Worm (Caenorhabditis elegans) whole organism, late embryonic: ENCODE data around the gene npax-3.

Source experiments
- C08G9.2 ChIP-seq: sonication (generic microtip); optimal IDR thresholded peaks from 2 replicates; lab custom pipeline; 2016; ENCODE audit warnings: mild to moderate bottlenecking, missing genetic modification characterization, moderate library complexity, missing compliant biosample characterization
- K09A11.1 ChIP-seq: sonication (generic microtip); optimal IDR thresholded peaks from 2 replicates; lab custom pipeline; 2017; ENCODE audit warnings: antibody characterized with exemption, mild to moderate bottlenecking, missing genetic modification characterization, missing compliant biosample characterization; ENCODE audit not compliant: insufficient read depth
- ahr-1 ChIP-seq: sonication (generic microtip); optimal IDR thresholded peaks from 2 replicates; lab custom pipeline; 2016; ENCODE audit warnings: missing genetic modification characterization, missing compliant biosample characterization
- ama-1 ChIP-seq: fragments of 150-350 bp; optimal IDR thresholded peaks from 2 replicates; lab custom pipeline; 2014
- ceh-14 ChIP-seq: sonication (generic microtip); optimal IDR thresholded peaks from 2 replicates; lab custom pipeline; 2016; ENCODE audit warnings: missing genotype, missing genetic modification characterization, missing compliant biosample characterization
- ceh-18 ChIP-seq: sonication (generic microtip); optimal IDR thresholded peaks from 2 replicates; lab custom pipeline; 2016; ENCODE audit warnings: missing genetic modification characterization, missing compliant biosample characterization
- ceh-19 ChIP-seq: fragments of 200-800 bp; sonication (Bioruptor generic); optimal IDR thresholded peaks from 2 replicates; lab custom pipeline; 2018; ENCODE audit warnings: mild to moderate bottlenecking, missing genetic modification characterization, missing compliant biosample characterization
- ceh-31 ChIP-seq: sonication (generic microtip); optimal IDR thresholded peaks from 2 replicates; lab custom pipeline; 2016; ENCODE audit warnings: missing genetic modification characterization, missing compliant biosample characterization
- ceh-34 ChIP-seq: sonication (generic microtip); optimal IDR thresholded peaks from 2 replicates; lab custom pipeline; 2016; ENCODE audit warnings: mild to moderate bottlenecking, missing genetic modification characterization, missing compliant biosample characterization
- ceh-45 ChIP-seq: fragments of 200-800 bp; sonication (Bioruptor generic); IDR thresholded peaks from 2 replicates; pipeline ENCODE4 v1.3.6; 2022; ENCODE audit warnings: missing genetic modification reagents, missing genetic modification characterization, missing compliant biosample characterization
- ceh-9 ChIP-seq: sonication (generic microtip); optimal IDR thresholded peaks from 2 replicates; lab custom pipeline; 2016; ENCODE audit warnings: mild to moderate bottlenecking, missing genetic modification characterization, inconsistent platforms, missing compliant biosample characterization
- dmd-4 ChIP-seq: sonication (generic microtip); optimal IDR thresholded peaks from 2 replicates; lab custom pipeline; 2016; ENCODE audit warnings: borderline replicate concordance, missing genetic modification characterization, missing compliant biosample characterization
- dve-1 ChIP-seq: sonication (generic microtip); optimal IDR thresholded peaks from 2 replicates; lab custom pipeline; 2017; ENCODE audit warnings: antibody characterized with exemption, mild to moderate bottlenecking, missing genetic modification characterization, missing compliant biosample characterization
- ets-4 ChIP-seq: sonication (generic microtip); optimal IDR thresholded peaks from 2 replicates; lab custom pipeline; 2016; ENCODE audit warnings: missing genetic modification characterization, missing compliant biosample characterization
- fax-1 ChIP-seq: sonication (generic microtip); optimal IDR thresholded peaks from 2 replicates; lab custom pipeline; 2016; ENCODE audit warnings: missing genotype, missing genetic modification characterization, missing compliant biosample characterization
- fkh-10 ChIP-seq: fragments of 150-350 bp; optimal IDR thresholded peaks from 2 replicates; lab custom pipeline; 2014; ENCODE audit warnings: missing biosample characterization, missing genetic modification reagents, missing genetic modification characterization
- fkh-6 ChIP-seq: sonication (generic microtip); optimal IDR thresholded peaks from 2 replicates; lab custom pipeline; 2016; ENCODE audit warnings: missing genetic modification characterization, missing compliant biosample characterization
- gmeb-2 ChIP-seq: sonication (generic microtip); optimal IDR thresholded peaks from 2 replicates; lab custom pipeline; 2016; ENCODE audit warnings: missing genetic modification characterization, inconsistent platforms, missing compliant biosample characterization
- hlh-15 ChIP-seq: sonication (generic microtip); optimal IDR thresholded peaks from 2 replicates; lab custom pipeline; 2016; ENCODE audit warnings: missing genetic modification characterization, missing compliant biosample characterization
- hlh-30 ChIP-seq: sonication (generic microtip); optimal IDR thresholded peaks from 2 replicates; lab custom pipeline; 2017; ENCODE audit warnings: antibody characterized with exemption, missing genetic modification characterization, missing compliant biosample characterization; ENCODE audit not compliant: insufficient read depth
- hlh-6 ChIP-seq: sonication (generic microtip); optimal IDR thresholded peaks from 2 replicates; lab custom pipeline; 2016; ENCODE audit warnings: missing genotype, missing genetic modification characterization, missing compliant biosample characterization
- lim-6 ChIP-seq: sonication (generic microtip); optimal IDR thresholded peaks from 2 replicates; lab custom pipeline; 2016; ENCODE audit warnings: missing genetic modification characterization, missing compliant biosample characterization
- mec-3 ChIP-seq: sonication (generic microtip); optimal IDR thresholded peaks from 2 replicates; lab custom pipeline; 2016; ENCODE audit warnings: borderline replicate concordance, missing genetic modification characterization, missing compliant biosample characterization
- nfya-1 ChIP-seq: sonication (generic microtip); optimal IDR thresholded peaks from 2 replicates; lab custom pipeline; 2017; ENCODE audit warnings: missing genetic modification characterization, mild to moderate bottlenecking, missing compliant biosample characterization, antibody characterized with exemption, moderate library complexity
- nhr-232 ChIP-seq: sonication (generic microtip); optimal IDR thresholded peaks from 2 replicates; lab custom pipeline; 2016; ENCODE audit warnings: missing genetic modification characterization, missing compliant biosample characterization
- pag-3 ChIP-seq: sonication (generic microtip); optimal IDR thresholded peaks from 2 replicates; lab custom pipeline; 2016; ENCODE audit warnings: missing compliant biosample characterization, missing genetic modification characterization, borderline replicate concordance
- pha-2 ChIP-seq: sonication (generic microtip); optimal IDR thresholded peaks from 2 replicates; lab custom pipeline; 2017; ENCODE audit warnings: mild to moderate bottlenecking, missing genetic modification characterization, missing compliant biosample characterization
- ref-2 ChIP-seq: sonication (generic microtip); optimal IDR thresholded peaks from 2 replicates; lab custom pipeline; 2016; ENCODE audit warnings: missing genetic modification characterization, missing compliant biosample characterization
- sdc-2 ChIP-seq: sonication (generic microtip); optimal IDR thresholded peaks from 2 replicates; lab custom pipeline; 2016; ENCODE audit warnings: missing genotype, missing genetic modification characterization, missing compliant biosample characterization
- sox-2 ChIP-seq: fragments of 200-800 bp; sonication (Bioruptor generic); IDR thresholded peaks from 2 replicates; pipeline ENCODE4 v1.3.6; 2022; ENCODE audit warnings: missing genetic modification reagents, missing genetic modification characterization, missing compliant biosample characterization
- syd-9 ChIP-seq: sonication (generic microtip); optimal IDR thresholded peaks from 2 replicates; lab custom pipeline; 2016; ENCODE audit warnings: mild to moderate bottlenecking, missing genetic modification characterization, moderate library complexity, missing compliant biosample characterization
- ttx-3 ChIP-seq: sonication (generic microtip); optimal IDR thresholded peaks from 2 replicates; lab custom pipeline; 2016; ENCODE audit warnings: missing genetic modification reagents, missing genetic modification characterization, missing compliant biosample characterization
- unc-42 ChIP-seq: sonication (generic microtip); optimal IDR thresholded peaks from 2 replicates; lab custom pipeline; 2016; ENCODE audit warnings: missing genotype, missing genetic modification characterization, missing compliant biosample characterization
- unc-86 ChIP-seq: sonication (generic microtip); optimal IDR thresholded peaks from 2 replicates; lab custom pipeline; 2016; ENCODE audit warnings: missing genetic modification characterization, missing compliant biosample characterization
- zip-5 ChIP-seq: sonication (generic microtip); optimal IDR thresholded peaks from 2 replicates; lab custom pipeline; 2016; ENCODE audit warnings: missing genetic modification characterization, missing compliant biosample characterization
- ztf-16 ChIP-seq: sonication (generic microtip); optimal IDR thresholded peaks from 2 replicates; lab custom pipeline; 2017; ENCODE audit warnings: missing genetic modification characterization, missing compliant biosample characterization

Gene npax-3

DNA sequence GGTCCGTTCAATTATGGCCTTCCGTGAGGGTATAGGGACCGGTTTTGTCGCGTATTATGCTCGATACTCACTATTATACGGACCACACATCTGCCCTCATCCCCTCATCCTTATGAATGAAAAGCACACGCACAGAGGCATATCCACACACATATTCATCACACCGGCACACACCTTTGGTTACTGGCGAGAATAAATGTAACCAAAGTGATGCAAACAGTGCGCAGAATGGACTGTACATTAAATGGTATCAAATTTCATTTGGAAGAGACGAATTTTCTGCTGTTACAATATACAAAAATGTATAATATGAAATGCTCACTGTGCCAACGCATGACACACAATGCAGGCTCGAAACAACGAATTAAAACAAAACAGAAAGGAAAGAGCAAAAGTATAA is 41.7 kb upstream of the npax-3 start:
- TF ChIP-seq ceh-34 (tag; lab: Kevin White, UChicago) (peak; percentile 79), dve-1 (tag; lab: Kevin White, UChicago) (no peak), nfya-1 (tag; lab: Kevin White, UChicago) (no peak), pha-2 (tag; lab: Kevin White, UChicago) (peak; percentile 5), syd-9 (tag; lab: Kevin White, UChicago) (no peak), ceh-45 (no peak), ceh-19 (no peak), hlh-15 (tag; lab: Kevin White, UChicago) (no peak)

- TF ChIP-seq nhr-232 (tag; lab: Kevin White, UChicago) (no peak), pag-3 (tag; lab: Kevin White, UChicago) (peak; percentile 38), K09A11.1 (no peak), ceh-31 (peak; percentile 55), hlh-6 (tag; lab: Kevin White, UChicago) (peak; percentile 65), unc-42 (tag; lab: Kevin White, UChicago) (peak; percentile 61), ceh-19 (no peak), ceh-9 (tag; lab: Kevin White, UChicago) (no peak), ceh-14 (tag; lab: Kevin White, UChicago) (peak; percentile 23), fax-1 (tag; lab: Kevin White, UChicago) (peak; percentile 40)
These were observed 40.8 kb upstream of the npax-3 start, which contains the start of gene F13E9.11 for ce11 chrIV:10868629-10869251. TSS of gene F13E9.11 (minus strand) at chrIV:10869135.

- TF ChIP-seq ahr-1 (tag; lab: Kevin White, UChicago) (no peak), unc-86 (tag; lab: Kevin White, UChicago) (no peak), zip-5 (no peak), ceh-31 (peak; percentile 62), nhr-232 (tag; lab: Kevin White, UChicago) (no peak), ceh-9 (tag; lab: Kevin White, UChicago) (no peak), gmeb-2 (tag; lab: Kevin White, UChicago) (no peak), ref-2 (tag; lab: Kevin White, UChicago) (peak; percentile 37), mec-3 (tag; lab: Kevin White, UChicago) (no peak), sdc-2 (tag; lab: Kevin White, UChicago) (no peak), ama-1 (lab: Kevin White, UChicago) (no peak), fkh-10 (GFP tag; lab: Kevin White, UChicago) (no peak), C08G9.2 (tag; lab: Kevin White, UChicago) (no peak), ceh-45 (peak; percentile 10; the same call in 1 of the 2 replicates), sox-2 (GFP tag; lab: Robert Waterston, UW) (peak; percentile 52), ttx-3 (tag; lab: Kevin White, UChicago) (no peak), ceh-19 (no peak), hlh-30 (tag; lab: Kevin White, UChicago) (no peak), lim-6 (tag; lab: Kevin White, UChicago) (no peak), ceh-18 (tag; lab: Kevin White, UChicago) (no peak), ets-4 (no peak), dmd-4 (tag; lab: Kevin White, UChicago) (no peak), fkh-6 (tag; lab: Kevin White, UChicago) (no peak), ztf-16 (no peak)
These were observed 39.6 kb upstream of the npax-3 start for ce11 chrIV:10867370-10868146.
